ENCODE assay signal across 1 fruit fly cellular context in the genomic region with DNA sequence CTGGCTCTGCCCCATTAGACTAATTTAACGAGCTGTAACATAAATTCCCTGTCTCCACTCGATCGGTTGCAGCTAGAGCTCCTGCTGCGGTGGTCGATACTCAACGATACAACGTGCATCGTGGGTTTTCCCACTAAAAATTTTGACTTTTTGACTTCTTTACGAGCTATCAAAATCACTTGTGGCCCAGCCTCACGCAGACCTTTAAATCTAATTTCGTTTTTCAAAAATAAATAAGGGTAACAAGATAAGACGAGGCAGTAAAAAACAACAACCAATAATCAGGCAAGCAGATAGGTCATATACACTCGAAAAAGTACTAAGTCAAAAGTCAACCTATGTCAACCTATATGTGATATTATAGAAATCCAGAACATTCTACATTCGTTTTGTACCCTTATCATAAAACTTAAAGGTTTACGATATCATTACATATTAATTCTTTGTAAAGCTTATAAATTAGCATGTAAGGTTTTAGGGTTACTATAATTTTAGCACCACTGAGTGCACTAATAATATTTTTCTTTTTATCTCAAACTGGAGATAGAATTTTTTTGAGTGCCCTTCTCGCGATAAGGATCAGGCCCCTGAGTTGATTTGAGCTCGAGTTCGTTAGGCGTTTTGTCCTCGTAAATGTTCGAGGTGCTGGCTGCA.
TF ChIP-seq lines count a peak whose summit lies in the region.

No protein-coding gene starts in this region.

TF ChIP-seq in whole organism, embryonic, 481 proteins besides CTCF, POLR2A, EP300 and RAD21 (continued from another document):
- TF ChIP-seq CG18262 (tag; optimal IDR thresholded peaks at IDR 0.05; lab: Kevin White, UChicago) (peak; percentile 57), ttk (GFP tag; IDR thresholded peaks at IDR 0.05; lab: Robert Waterston, UW) (no peak), lola (GFP tag; optimal IDR thresholded peaks at IDR 0.05; lab: Kevin White, UChicago) (peak in 1 of 3 experiments; percentile 74), CG33213 (GFP tag; optimal IDR thresholded peaks at IDR 0.05; lab: Kevin White, UChicago) (no peak), ham (GFP tag; IDR thresholded peaks at IDR 0.05; lab: Robert Waterston, UW) (no peak), zfh1 (GFP tag; IDR thresholded peaks at IDR 0.05; lab: Robert Waterston, UW) (0 out of 3 replicates have a peak, but pooled peaks have one; percentile 19), kni (GFP tag; optimal IDR thresholded peaks at IDR 0.05; lab: Kevin White, UChicago) (peak; percentile 83), dmrt11E (tag; optimal IDR thresholded peaks at IDR 0.05; lab: Kevin White, UChicago) (peak; percentile 77), nom (GFP tag; optimal IDR thresholded peaks at IDR 0.05; lab: Kevin White, UChicago) (no peak), CG17361 (GFP tag; IDR thresholded peaks at IDR 0.05; lab: Robert Waterston, UW) (0 out of 3 replicates have a peak, but pooled peaks have one; percentile 35), Hr39 (optimal IDR thresholded peaks at IDR 0.05; lab: Kevin White, UChicago) (no peak), CG8281 (tag; optimal IDR thresholded peaks at IDR 0.05; lab: Kevin White, UChicago) (no peak), CG15696 (tag; optimal IDR thresholded peaks at IDR 0.05; lab: Kevin White, UChicago) (peak; percentile 79), phol (tag; optimal IDR thresholded peaks at IDR 0.05; lab: Kevin White, UChicago) (peak; percentile 21), CG8924 (tag; optimal IDR thresholded peaks at IDR 0.05; lab: Kevin White, UChicago) (peak; percentile 33), odd (GFP tag; optimal IDR thresholded peaks at IDR 0.05; lab: Kevin White, UChicago) (no peak), nmo (GFP tag; optimal IDR thresholded peaks at IDR 0.05; lab: Kevin White, UChicago) (peak; percentile 1), row (GFP tag; IDR thresholded peaks at IDR 0.05; lab: Robert Waterston, UW) (peak; percentile 25; the same call in 1 of the 3 replicates), CG10979 (tag; optimal IDR thresholded peaks at IDR 0.05; lab: Kevin White, UChicago) (peak; percentile 52), sens (GFP tag; lab: Kevin White, UChicago) (peak; percentile 72), gem (tag; optimal IDR thresholded peaks at IDR 0.05; lab: Kevin White, UChicago) (peak; percentile 45), bcd (GFP tag; optimal IDR thresholded peaks at IDR 0.05; lab: Kevin White, UChicago) (no peak), nerfin-1 (tag; optimal IDR thresholded peaks at IDR 0.05; lab: Kevin White, UChicago) (no peak), CG15479 (GFP tag; optimal IDR thresholded peaks at IDR 0.05; lab: Kevin White, UChicago) (peak; percentile 45), Dad (GFP tag; optimal IDR thresholded peaks at IDR 0.05; lab: Kevin White, UChicago) (no peak), ato (GFP tag; IDR thresholded peaks at IDR 0.05; lab: Robert Waterston, UW; ENCODE audit: partially characterized antibody) (no peak), CG4360 (GFP tag; IDR thresholded peaks at IDR 0.05; lab: Robert Waterston, UW) (0 out of 2 replicates have a peak, but pooled peaks have one; percentile 33), zen (tag; optimal IDR thresholded peaks at IDR 0.05; lab: Kevin White, UChicago) (peak; percentile 30), grn (GFP tag; optimal IDR thresholded peaks at IDR 0.05; lab: Kevin White, UChicago) (peak; percentile 94), CG2712 (tag; optimal IDR thresholded peaks at IDR 0.05; lab: Kevin White, UChicago) (peak; percentile 64), fd102C (GFP tag; optimal IDR thresholded peaks at IDR 0.05; lab: Kevin White, UChicago) (peak; percentile 64), CG31441 (GFP tag; IDR thresholded peaks at IDR 0.05; lab: Robert Waterston, UW) (0 out of 2 replicates have a peak, but pooled peaks have one; percentile 9), chif (GFP tag; optimal IDR thresholded peaks at IDR 0.05; lab: Kevin White, UChicago) (peak in 1 of 2 experiments; percentile 31)
